Worm (Caenorhabditis elegans) whole organism, late embryonic: ENCODE results near the gene dhs-8.

ENCODE experiments used
- K09A11.1 ChIP-seq: sonication (generic microtip); optimal IDR thresholded peaks from 2 replicates; lab custom pipeline; 2017; ENCODE audit warnings: antibody characterized with exemption, mild to moderate bottlenecking, missing genetic modification characterization, missing compliant biosample characterization; ENCODE audit not compliant: insufficient read depth
- ama-1 ChIP-seq: fragments of 150-350 bp; optimal IDR thresholded peaks from 2 replicates; lab custom pipeline; 2014
- ceh-30 ChIP-seq: fragments of 150-350 bp; optimal IDR thresholded peaks from 2 replicates; lab custom pipeline; 2014; ENCODE audit warnings: missing biosample characterization, missing genetic modification characterization
- nfya-1 ChIP-seq: sonication (generic microtip); optimal IDR thresholded peaks from 2 replicates; lab custom pipeline; 2017; ENCODE audit warnings: missing genetic modification characterization, mild to moderate bottlenecking, missing compliant biosample characterization, antibody characterized with exemption, moderate library complexity

DNA sequence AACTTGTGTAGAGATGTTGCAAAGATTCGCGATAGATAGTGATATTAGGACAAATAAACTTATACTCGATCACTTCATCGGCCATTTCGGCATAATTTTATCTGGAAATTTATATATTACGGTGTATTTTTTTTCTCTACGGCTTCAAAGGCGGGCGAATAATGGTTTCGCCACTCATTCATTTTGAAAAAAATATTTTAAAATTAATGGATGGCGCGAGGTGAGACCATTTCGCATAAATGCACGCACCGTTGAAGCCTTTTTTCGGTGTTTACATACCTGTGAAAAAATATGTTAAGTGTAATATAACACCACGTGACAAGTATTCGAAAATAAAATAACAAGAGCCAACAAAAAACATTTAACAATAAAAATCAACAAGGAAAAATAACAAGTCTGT is 24.2 kb downstream of the dhs-8 start, which contains the start of gene btb-19:
- TF ChIP-seq ama-1 (lab: Kevin White, UChicago) (no peak), ceh-30 (tag; lab: Kevin White, UChicago) (no peak), K09A11.1 (tag; lab: Kevin White, UChicago) (no peak), nfya-1 (tag; lab: Kevin White, UChicago) (no peak)
